Fruit fly (Drosophila melanogaster) whole organism, embryonic: ENCODE results near the gene CG9101.

Source experiments
- ATbp ChIP-seq: fragments of 200-800 bp; sonication (Bioruptor generic); optimal IDR thresholded peaks from 2 replicates; lab custom pipeline; 2017; ENCODE audit warnings: missing biosample characterization, mild to moderate bottlenecking, missing genetic modification characterization, missing genetic modification reagents
- Blimp-1 ChIP-seq: fragments of 200-800 bp; sonication (Bioruptor generic); optimal IDR thresholded peaks from 3 replicates; lab custom pipeline; 2018; ENCODE audit warnings: missing biosample characterization, missing genetic modification characterization, mild to moderate bottlenecking, moderate library complexity, missing genetic modification reagents
- CG11695 ChIP-seq: fragments of 200-800 bp; sonication (Bioruptor generic); IDR thresholded peaks from 3 replicates; pipeline ENCODE4 v1.3.6; 2022; ENCODE audit warnings: missing biosample characterization, missing genetic modification characterization
- CG12391 ChIP-seq: fragments of 200-800 bp; sonication (Bioruptor generic); optimal IDR thresholded peaks from 3 replicates; lab custom pipeline; 2018; ENCODE audit warnings: missing biosample characterization, mild to moderate bottlenecking, missing genetic modification characterization, moderate library complexity
- CG13287 ChIP-seq: fragments of 200-800 bp; sonication (Bioruptor generic); IDR thresholded peaks from 2 replicates; pipeline ENCODE4 v1.3.6; 2022; ENCODE audit warnings: missing biosample characterization, missing genetic modification characterization; ENCODE audit not compliant: partially characterized antibody
- CG14441 ChIP-seq: fragments of 200-800 bp; sonication (Bioruptor generic); IDR thresholded peaks from 2 replicates; pipeline ENCODE4 v1.3.6; 2022; ENCODE audit warnings: missing biosample characterization, missing genetic modification characterization
- CG1603 ChIP-seq: fragments of 200-800 bp; sonication (Bioruptor generic); optimal IDR thresholded peaks from 2 replicates; lab custom pipeline; 2019; ENCODE audit warnings: missing biosample characterization, mild to moderate bottlenecking, missing genetic modification characterization, moderate library complexity
- CG17568 ChIP-seq: fragments of 200-800 bp; sonication (Bioruptor generic); optimal IDR thresholded peaks from 2 replicates; lab custom pipeline; 2018; ENCODE audit warnings: missing biosample characterization, mild to moderate bottlenecking, missing genetic modification characterization, moderate library complexity
- CG17829 ChIP-seq: fragments of 200-800 bp; optimal IDR thresholded peaks from 2 replicates; lab custom pipeline; 2019; ENCODE audit warnings: missing biosample characterization, mild to moderate bottlenecking, missing genetic modification characterization, moderate library complexity
- CG2120 ChIP-seq: fragments of 200-800 bp; sonication (Bioruptor generic); optimal IDR thresholded peaks from 3 replicates; lab custom pipeline; 2016; ENCODE audit warnings: missing biosample characterization, missing genetic modification characterization
- CG31224 ChIP-seq: fragments of 200-800 bp; sonication (Bioruptor generic); IDR thresholded peaks from 2 replicates; pipeline ENCODE4 v1.3.6; 2022; ENCODE audit warnings: missing biosample characterization, missing genetic modification characterization
- CG34224 ChIP-seq: fragments of 200-800 bp; sonication (Bioruptor generic); IDR thresholded peaks from 3 replicates; pipeline ENCODE4 v1.3.6; 2022; ENCODE audit warnings: missing biosample characterization, missing genetic modification characterization; ENCODE audit not compliant: partially characterized antibody
- CG8290 ChIP-seq, 3 experiments: fragments of 200-800 bp; sonication (Bioruptor generic); optimal IDR thresholded peaks; 2 replicates each; lab custom pipeline; 2016 to 2019; ENCODE audit warnings: missing biosample characterization in 3 of 3, missing genetic modification characterization in 3 of 3, mild to moderate bottlenecking in 2 of 3, moderate library complexity in 1 of 3
- CG9727 ChIP-seq: fragments of 200-800 bp; sonication (Bioruptor generic); optimal IDR thresholded peaks from 3 replicates; lab custom pipeline; 2017; ENCODE audit warnings: missing biosample characterization, mild to moderate bottlenecking, missing genetic modification characterization
- CG9932 ChIP-seq: fragments of 200-800 bp; sonication (Bioruptor generic); IDR thresholded peaks from 2 replicates; pipeline ENCODE4 v1.3.6; 2022; ENCODE audit warnings: missing biosample characterization, missing genetic modification characterization
- Elba2 ChIP-seq: fragments of 200-800 bp; sonication (Bioruptor generic); optimal IDR thresholded peaks from 3 replicates; lab custom pipeline; 2016; ENCODE audit warnings: missing biosample characterization, missing genetic modification characterization
- GATAe ChIP-seq: fragments of 200-800 bp; sonication (Bioruptor generic); conservative IDR thresholded peaks from 2 replicates; pipeline ENCODE4 v1.3.6; 2022; ENCODE audit warnings: missing biosample characterization, missing genetic modification characterization
- HHEX ChIP-seq: fragments of 200-800 bp; sonication (Bioruptor generic); optimal IDR thresholded peaks from 3 replicates; lab custom pipeline; 2017; ENCODE audit warnings: missing biosample characterization, mild to moderate bottlenecking, missing genetic modification characterization, missing genetic modification reagents
- Hand ChIP-seq: fragments of 200-800 bp; sonication (Bioruptor generic); optimal IDR thresholded peaks from 2 replicates; lab custom pipeline; 2017; ENCODE audit warnings: mild to moderate bottlenecking, missing biosample characterization, missing genetic modification reagents, missing genetic modification characterization
- Med ChIP-seq: fragments of 200-800 bp; sonication (Bioruptor generic); peaks from one replicate; lab custom pipeline; 2016; ENCODE audit warnings: missing biosample characterization, missing genetic modification characterization, mild to moderate bottlenecking, inconsistent platforms, moderate library complexity
- Nf-YB ChIP-seq: fragments of 200-800 bp; sonication (Bioruptor generic); optimal IDR thresholded peaks from 3 replicates; lab custom pipeline; 2019; ENCODE audit warnings: missing biosample characterization, mild to moderate bottlenecking, missing genetic modification characterization, moderate library complexity
- Oaz ChIP-seq: fragments of 200-800 bp; sonication (Bioruptor generic); IDR thresholded peaks from 2 replicates; pipeline ENCODE4 v1.3.6; 2022; ENCODE audit warnings: missing biosample characterization, missing genetic modification characterization
- Tbp ChIP-seq: fragments of >200 bp; optimal IDR thresholded peaks from 2 replicates; lab custom pipeline; 2018; ENCODE audit warnings: missing biosample characterization, missing genetic modification characterization
- bowl ChIP-seq: fragments of 200-800 bp; sonication (Bioruptor generic); IDR thresholded peaks from 2 replicates; pipeline ENCODE4 v1.3.6; 2022; ENCODE audit warnings: missing biosample characterization, missing genetic modification characterization
- ci ChIP-seq: fragments of 200-800 bp; sonication (Bioruptor generic); IDR thresholded peaks from 3 replicates; pipeline ENCODE4 v1.3.6; 2022; ENCODE audit warnings: missing biosample characterization, missing genetic modification characterization
- croc ChIP-seq: fragments of 200-800 bp; sonication (Bioruptor generic); conservative IDR thresholded peaks from 3 replicates; pipeline ENCODE4 v1.3.6; 2022; ENCODE audit warnings: missing biosample characterization, missing genetic modification characterization
- cwo ChIP-seq: fragments of 200-800 bp; sonication (Bioruptor generic); optimal IDR thresholded peaks from 3 replicates; lab custom pipeline; 2017; ENCODE audit warnings: missing biosample characterization, missing genetic modification characterization, mild to moderate bottlenecking, moderate library complexity, missing genetic modification reagents
- dati ChIP-seq: fragments of 200-800 bp; sonication (Bioruptor generic); IDR thresholded peaks from 2 replicates; pipeline ENCODE4 v1.3.6; 2022; ENCODE audit warnings: missing biosample characterization, missing genetic modification characterization
- dmrt99B ChIP-seq: fragments of 200-800 bp; sonication (Bioruptor generic); optimal IDR thresholded peaks from 2 replicates; lab custom pipeline; 2018; ENCODE audit warnings: missing biosample characterization, mild to moderate bottlenecking, missing genetic modification characterization, moderate library complexity
- gcm2 ChIP-seq: fragments of 200-800 bp; sonication (Bioruptor generic); optimal IDR thresholded peaks from 2 replicates; lab custom pipeline; 2016; ENCODE audit warnings: missing biosample characterization, missing genetic modification characterization
- grau ChIP-seq: fragments of 200-800 bp; optimal IDR thresholded peaks from 3 replicates; lab custom pipeline; 2019; ENCODE audit warnings: missing biosample characterization, mild to moderate bottlenecking, missing genetic modification characterization, moderate library complexity
- ken ChIP-seq: fragments of 200-800 bp; sonication (Bioruptor generic); IDR thresholded peaks from 3 replicates; pipeline ENCODE4 v1.3.6; 2022; ENCODE audit warnings: missing biosample characterization, missing genetic modification characterization
- lola ChIP-seq, 3 experiments: fragments of >200 bp in 2 of 3; fragments of 200-800 bp in 1 of 3; sonication (Bioruptor generic) in 1 of 3; optimal IDR thresholded peaks; 2 replicates each; lab custom pipeline; 2017 to 2019; ENCODE audit warnings: missing biosample characterization in 3 of 3, missing genetic modification characterization in 3 of 3, mild to moderate bottlenecking in 1 of 3, moderate library complexity in 1 of 3
- pfk ChIP-seq: fragments of 200-800 bp; sonication (Bioruptor generic); optimal IDR thresholded peaks from 2 replicates; lab custom pipeline; 2018; ENCODE audit warnings: missing biosample characterization, mild to moderate bottlenecking, missing genetic modification characterization, moderate library complexity
- prd ChIP-seq, 3 experiments: fragments of >200 bp in 2 of 3; fragments of 200-800 bp in 1 of 3; sonication (Bioruptor generic) in 1 of 3; optimal IDR thresholded peaks in 2 of 3; IDR thresholded peaks in 1 of 3; 2 replicates in 2 of 3; 3 replicates in 1 of 3; pipeline versions ENCODE4 v1.3.6 to Lab custom; 2017 to 2022; ENCODE audit warnings: missing biosample characterization in 1 of 3, missing genetic modification characterization in 1 of 3
- psq ChIP-seq: fragments of 200-800 bp; sonication (Bioruptor generic); optimal IDR thresholded peaks from 2 replicates; lab custom pipeline; 2017; ENCODE audit warnings: missing biosample characterization, missing genetic modification characterization
- ro ChIP-seq: fragments of 200-800 bp; sonication (Bioruptor generic); IDR thresholded peaks from 2 replicates; pipeline ENCODE4 v1.3.6; 2022; ENCODE audit warnings: missing biosample characterization, missing genetic modification characterization
- sc ChIP-seq, 3 experiments: fragments of >200 bp in 2 of 3; fragments of 200-800 bp in 1 of 3; sonication (Bioruptor generic) in 1 of 3; optimal IDR thresholded peaks; 2 replicates in 2 of 3; 3 replicates in 1 of 3; lab custom pipeline; 2017; ENCODE audit warnings: mild to moderate bottlenecking in 1 of 3, missing biosample characterization in 1 of 3, missing genetic modification characterization in 1 of 3, missing genetic modification reagents in 1 of 3
- slou ChIP-seq: fragments of 200-800 bp; sonication (Bioruptor generic); optimal IDR thresholded peaks from 3 replicates; lab custom pipeline; 2016; ENCODE audit warnings: missing biosample characterization, missing genetic modification characterization
- tgo ChIP-seq: fragments of 200-800 bp; sonication (Bioruptor generic); IDR thresholded peaks from 3 replicates; pipeline ENCODE4 v1.3.6; 2022; ENCODE audit warnings: missing biosample characterization, missing genetic modification characterization
- ttk ChIP-seq: fragments of 200-800 bp; sonication (Bioruptor generic); IDR thresholded peaks from 2 replicates; pipeline ENCODE4 v2.1.2; 2022; ENCODE audit warnings: missing biosample characterization, missing genetic modification characterization
- usp ChIP-seq: fragments of >200 bp; optimal IDR thresholded peaks from 2 replicates; lab custom pipeline; 2017; ENCODE audit warnings: missing biosample characterization, missing genetic modification characterization
- zfh1 ChIP-seq: fragments of 200-800 bp; sonication (Bioruptor generic); IDR thresholded peaks from 3 replicates; pipeline ENCODE4 v1.3.6; 2022; ENCODE audit warnings: missing biosample characterization, missing genetic modification characterization

The CG9101 gene

dm6 chrX:15235252-15235651 is 5.6 kb upstream of the CG9101 start (continued):
- TF ChIP-seq CG1603 (peak; percentile 26), Med (GFP tag; lab: Kevin White, UChicago) (peak; percentile 72), ci (GFP tag; lab: Robert Waterston, UW) (peak; percentile 24; the same call in 1 of the 3 replicates), CG14441 (0 out of 2 replicates have a peak, but pooled peaks have one; percentile 14), grau (peak; percentile 53), CG9932 (0 out of 2 replicates have a peak, but pooled peaks have one; percentile 19), dmrt99B (tag; lab: Kevin White, UChicago) (peak; percentile 16), CG12391 (no peak)
- TF ChIP-seq, all 482 proteins: peak for 39

DNA sequence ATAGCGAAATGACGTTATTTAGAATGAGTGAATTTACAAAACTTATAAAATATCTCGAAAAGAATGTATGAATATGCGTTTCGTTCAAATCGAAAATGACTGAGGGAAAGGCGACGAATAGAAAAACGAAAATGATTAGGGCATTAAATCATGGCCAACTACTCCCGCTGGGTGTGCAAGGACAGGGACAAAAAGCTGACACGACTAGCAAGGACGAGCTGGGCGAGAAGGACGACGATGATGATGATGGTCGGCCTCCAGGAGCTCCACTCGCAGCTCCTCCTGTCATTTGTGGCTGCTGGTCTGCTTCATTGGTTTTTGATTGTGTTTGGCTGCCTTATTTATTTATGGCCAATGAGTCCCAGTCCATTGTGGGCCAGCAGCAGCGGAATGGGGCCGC is 6.2 kb downstream of the CG9101 start, which contains the start of gene CG43076:
TSS of gene CG43076 (minus strand) at position 101 of the 400 bp plus-strand sequence.
- no peak for TF ChIP-seq bowl
- TF ChIP-seq gcm2 (GFP tag; lab: Kevin White, UChicago): no peak
- TF ChIP-seq Elba2 (GFP tag; lab: Kevin White, UChicago): no peak
- TF ChIP-seq CG17829 (tag; lab: Kevin White, UChicago): no peak
- no peak for TF ChIP-seq Tbp (GFP tag; lab: Kevin White, UChicago)

DNA sequence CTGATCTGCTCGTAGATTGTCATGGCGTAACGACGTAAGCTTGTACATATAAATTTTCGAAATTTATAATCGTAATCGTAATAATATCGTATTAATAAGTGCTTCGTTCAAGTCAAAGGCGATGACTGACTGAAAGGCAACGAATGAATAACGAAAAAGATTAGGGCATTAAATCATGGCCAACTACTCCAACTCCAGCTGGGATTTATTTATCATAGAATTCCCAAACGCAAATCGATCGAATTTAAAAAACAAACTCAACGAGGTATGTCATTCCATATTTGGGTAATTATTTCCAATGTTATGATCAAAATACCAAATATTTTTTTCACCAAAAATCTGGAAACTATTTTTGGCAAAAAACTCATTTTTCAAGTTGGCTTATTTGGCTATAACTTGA is 8.6 kb downstream of the CG9101 start, which contains the start of gene CG43075:
TSS of gene CG43075 (minus strand) at position 101 of the 400 bp plus-strand sequence.
- TF ChIP-seq psq (no peak), pfk (no peak), cwo (no peak), ATbp (no peak), dati (GFP tag; lab: Robert Waterston, UW) (no peak), CG13287 (GFP tag; lab: Robert Waterston, UW) (no peak)
- TF ChIP-seq, all 482 proteins: peak for 0

- TF ChIP-seq slou (GFP tag; lab: Kevin White, UChicago): peak; percentile 60
- TF ChIP-seq lola (GFP tag; optimal IDR thresholded peaks at IDR 0.05; lab: Kevin White, UChicago): no peak
- peak; percentile 18 for TF ChIP-seq CG17568 (GFP tag; lab: Kevin White, UChicago)
- TF ChIP-seq sc (optimal IDR thresholded peaks at IDR 0.05; lab: Kevin White, UChicago): no peak
- TF ChIP-seq sc (GFP tag; optimal IDR thresholded peaks at IDR 0.05; lab: Kevin White, UChicago): peak; percentile 31
- TF ChIP-seq Nf-YB (GFP tag; lab: Kevin White, UChicago): peak; percentile 11
- peak; percentile 17 for TF ChIP-seq CG1603
- peak; percentile 59; the same call in 1 of the 3 replicates for TF ChIP-seq CG11695 (GFP tag; lab: Robert Waterston, UW)
- TF ChIP-seq Oaz (GFP tag; lab: Robert Waterston, UW): peak; percentile 39; the same call in 1 of the 2 replicates
- TF ChIP-seq croc (GFP tag; lab: Robert Waterston, UW): peak; percentile 29; the same call in 1 of the 3 replicates
- TF ChIP-seq prd (optimal IDR thresholded peaks at IDR 0.05; lab: Kevin White, UChicago): no peak
- peak; percentile 81 for TF ChIP-seq prd (GFP tag; IDR thresholded peaks at IDR 0.05; lab: Robert Waterston, UW)
- 0 out of 3 replicates have a peak, but pooled peaks have one; percentile 34 for TF ChIP-seq zfh1
- TF ChIP-seq ttk (GFP tag; lab: Robert Waterston, UW): peak; percentile 67; the same call in 1 of the 2 replicates
- no peak for TF ChIP-seq CG8290 (GFP tag; optimal IDR thresholded peaks at IDR 0.05; lab: Kevin White, UChicago)
- no peak for TF ChIP-seq CG8290 (tag; optimal IDR thresholded peaks at IDR 0.05; lab: Kevin White, UChicago)
- TF ChIP-seq CG2120 (GFP tag; lab: Kevin White, UChicago): peak; percentile 72
- TF ChIP-seq Blimp-1 (GFP tag; lab: Kevin White, UChicago): peak; percentile 66
- peak; percentile 59 for TF ChIP-seq CG31224
- peak; percentile 72 for TF ChIP-seq tgo (GFP tag; lab: Robert Waterston, UW)
- no peak for TF ChIP-seq usp (GFP tag; lab: Kevin White, UChicago)
- peak; percentile 37 for TF ChIP-seq CG17829 (tag; lab: Kevin White, UChicago)
- no peak for TF ChIP-seq ro (GFP tag; lab: Robert Waterston, UW)
- peak; percentile 53 for TF ChIP-seq CG9727
- TF ChIP-seq CG34224 (GFP tag; lab: Robert Waterston, UW): no peak
- TF ChIP-seq Hand (GFP tag; lab: Kevin White, UChicago): peak; percentile 78
- TF ChIP-seq HHEX: peak; percentile 53
- TF ChIP-seq GATAe (GFP tag; lab: Robert Waterston, UW): 0 out of 2 replicates have a peak, but pooled peaks have one; percentile 17
- peak; percentile 61; the same call in 1 of the 3 replicates for TF ChIP-seq ken (GFP tag; lab: Robert Waterston, UW)
- no peak for TF ChIP-seq pfk
These were observed 13.6 kb downstream of the CG9101 start for dm6 chrX:15216048-15216447.
